Worm (Caenorhabditis elegans) whole organism, late embryonic: ENCODE results near the gene F56D6.19.

Source experiments
- C38D4.7 ChIP-seq: fragments of 200-800 bp; sonication (Bioruptor generic); optimal IDR thresholded peaks from 2 replicates; lab custom pipeline; 2018; ENCODE audit warnings: mild to moderate bottlenecking, missing genetic modification characterization, moderate library complexity, missing compliant biosample characterization
- F13H6.1 ChIP-seq: sonication (generic microtip); optimal IDR thresholded peaks from 2 replicates; lab custom pipeline; 2016; ENCODE audit warnings: missing genetic modification characterization, missing compliant biosample characterization
- ets-4 ChIP-seq: sonication (generic microtip); optimal IDR thresholded peaks from 2 replicates; lab custom pipeline; 2016; ENCODE audit warnings: missing genetic modification characterization, missing compliant biosample characterization
- fax-1 ChIP-seq: sonication (generic microtip); optimal IDR thresholded peaks from 2 replicates; lab custom pipeline; 2016; ENCODE audit warnings: missing genotype, missing genetic modification characterization, missing compliant biosample characterization
- hlh-15 ChIP-seq: sonication (generic microtip); optimal IDR thresholded peaks from 2 replicates; lab custom pipeline; 2016; ENCODE audit warnings: missing genetic modification characterization, missing compliant biosample characterization
- lim-6 ChIP-seq: sonication (generic microtip); optimal IDR thresholded peaks from 2 replicates; lab custom pipeline; 2016; ENCODE audit warnings: missing genetic modification characterization, missing compliant biosample characterization
- nhr-11 ChIP-seq: fragments of 150-350 bp; optimal IDR thresholded peaks from 2 replicates; lab custom pipeline; 2014; ENCODE audit warnings: missing biosample characterization, missing genetic modification characterization
- nhr-232 ChIP-seq: sonication (generic microtip); optimal IDR thresholded peaks from 2 replicates; lab custom pipeline; 2016; ENCODE audit warnings: missing genetic modification characterization, missing compliant biosample characterization
- pha-2 ChIP-seq: sonication (generic microtip); optimal IDR thresholded peaks from 2 replicates; lab custom pipeline; 2017; ENCODE audit warnings: mild to moderate bottlenecking, missing genetic modification characterization, missing compliant biosample characterization
- pros-1 ChIP-seq: fragments of 150-350 bp; optimal IDR thresholded peaks from 2 replicates; lab custom pipeline; 2014; ENCODE audit warnings: missing biosample characterization, missing genetic modification reagents, missing genetic modification characterization
- unc-55 ChIP-seq: sonication (generic microtip); optimal IDR thresholded peaks from 2 replicates; lab custom pipeline; 2017; ENCODE audit warnings: missing biosample characterization, missing genetic modification reagents, missing genetic modification characterization
- zip-5 ChIP-seq: sonication (generic microtip); optimal IDR thresholded peaks from 2 replicates; lab custom pipeline; 2016; ENCODE audit warnings: missing genetic modification characterization, missing compliant biosample characterization

DNA sequence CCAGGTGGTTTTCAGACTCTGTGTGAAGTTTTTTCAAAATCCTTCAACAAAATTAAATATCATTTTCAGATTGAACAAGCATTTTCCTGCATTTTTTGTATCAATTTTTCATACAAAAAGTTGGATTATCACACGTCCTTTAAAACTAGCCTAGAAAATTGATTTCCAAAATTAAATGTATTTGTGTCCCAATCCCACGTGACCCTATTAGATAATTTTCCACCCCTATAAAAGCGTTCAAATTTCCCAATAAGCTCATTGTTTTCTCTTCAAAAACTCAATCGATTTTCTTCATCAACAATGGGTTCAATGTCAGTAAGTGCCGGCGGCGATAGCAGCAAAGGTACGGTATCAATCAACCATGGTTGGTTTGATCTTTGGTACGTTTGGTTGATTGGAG is at the start of gene F56D6.19:
- TF ChIP-seq nhr-232 (tag; lab: Kevin White, UChicago), result no peak
- TF ChIP-seq hlh-15, result no peak
- TF ChIP-seq nhr-11 (tag; lab: Kevin White, UChicago), result no peak
- no peak for TF ChIP-seq F13H6.1 (tag; lab: Kevin White, UChicago)
- no peak for TF ChIP-seq unc-55 (GFP tag; lab: Kevin White, UChicago)
- no peak for TF ChIP-seq zip-5 (tag; lab: Kevin White, UChicago)
- TF ChIP-seq C38D4.7 (GFP tag; lab: Kevin White, UChicago), result no peak
- TF ChIP-seq pha-2 (tag; lab: Kevin White, UChicago), result no peak
- TF ChIP-seq pros-1 (tag; lab: Kevin White, UChicago), result no peak
- TF ChIP-seq lim-6, result no peak
- TF ChIP-seq ets-4 (tag; lab: Kevin White, UChicago), result no peak
- TF ChIP-seq fax-1 (tag; lab: Kevin White, UChicago), result no peak
